Fruit fly (Drosophila melanogaster) whole organism, wandering third instar larva: ENCODE results near the gene CG4842.

Experiments
- GATAd ChIP-seq: sonication (Bioruptor generic); optimal IDR thresholded peaks from 2 replicates; lab custom pipeline; 2016; ENCODE audit warnings: missing biosample characterization, missing genetic modification characterization
- Hnf4 ChIP-seq: fragments of 200-800 bp; sonication (Bioruptor generic); optimal IDR thresholded peaks from 2 replicates; lab custom pipeline; 2016; ENCODE audit warnings: missing biosample characterization, mild to moderate bottlenecking, missing genetic modification characterization
- br ChIP-seq: fragments of 200-800 bp; sonication (Bioruptor generic); optimal IDR thresholded peaks from 2 replicates; lab custom pipeline; 2016; ENCODE audit warnings: missing biosample characterization, missing genetic modification characterization
- ey ChIP-seq: fragments of 200-800 bp; sonication (Bioruptor generic); optimal IDR thresholded peaks from 2 replicates; lab custom pipeline; 2016; ENCODE audit warnings: missing biosample characterization, missing genetic modification characterization
- fru ChIP-seq: fragments of 200-800 bp; sonication (Bioruptor generic); optimal IDR thresholded peaks from 3 replicates; lab custom pipeline; 2016; ENCODE audit warnings: missing biosample characterization, mild to moderate bottlenecking, missing genetic modification characterization
- jim ChIP-seq: fragments of 175-275, 200-325 bp; sonication (Bioruptor generic); optimal IDR thresholded peaks from 2 replicates; lab custom pipeline; 2016; ENCODE audit warnings: missing biosample characterization, mild to moderate bottlenecking, missing genetic modification characterization
- psq ChIP-seq: fragments of 200-800 bp; sonication (Bioruptor generic); optimal IDR thresholded peaks from 3 replicates; lab custom pipeline; 2017; ENCODE audit warnings: missing biosample characterization, mild to moderate bottlenecking, missing genetic modification characterization, moderate library complexity

dm6 chr3L:16328207-16328891 lies 39.8 kb upstream of the CG4842 start, which contains the start of gene CG13058:
- TF ChIP-seq br (GFP tag; lab: Kevin White, UChicago), result no peak
- no peak for TF ChIP-seq jim
- TF ChIP-seq GATAd (GFP tag; lab: Kevin White, UChicago), result no peak
- no peak for TF ChIP-seq Hnf4
- no peak for TF ChIP-seq psq
- TF ChIP-seq ey, result no peak
- no peak for TF ChIP-seq fru (GFP tag; lab: Kevin White, UChicago)
